Fruit fly (Drosophila melanogaster) whole organism, embryonic: ENCODE measurements around the gene mRF1.

ENCODE experiments used
- Ada2b ChIP-seq: fragments of 200-800 bp; sonication (Bioruptor generic); IDR thresholded peaks from 2 replicates; pipeline ENCODE4 v1.3.6; 2022; ENCODE audit warnings: missing biosample characterization, missing genetic modification characterization
- Atf6 ChIP-seq: fragments of 200-800 bp; sonication (Bioruptor generic); IDR thresholded peaks from 2 replicates; pipeline ENCODE4 v1.3.6; 2022; ENCODE audit warnings: missing biosample characterization, missing genetic modification characterization
- CG11560 ChIP-seq: fragments of 200-800 bp; sonication (Bioruptor generic); IDR thresholded peaks from 3 replicates; pipeline ENCODE4 v1.3.6; 2022; ENCODE audit warnings: missing biosample characterization, missing genetic modification characterization
- CG1233 ChIP-seq: fragments of 200-800 bp; sonication (Bioruptor generic); optimal IDR thresholded peaks from 4 replicates; lab custom pipeline; 2018; ENCODE audit warnings: missing biosample characterization, mild to moderate bottlenecking, missing genetic modification characterization
- CG12391 ChIP-seq: fragments of 200-800 bp; sonication (Bioruptor generic); optimal IDR thresholded peaks from 3 replicates; lab custom pipeline; 2018; ENCODE audit warnings: missing biosample characterization, mild to moderate bottlenecking, missing genetic modification characterization, moderate library complexity
- CG12744 ChIP-seq: fragments of 200-800 bp; sonication (Bioruptor generic); optimal IDR thresholded peaks from 2 replicates; lab custom pipeline; 2016; ENCODE audit warnings: missing biosample characterization, missing genetic modification characterization
- CG12769 ChIP-seq: fragments of 200-800 bp; sonication (Bioruptor generic); optimal IDR thresholded peaks from 2 replicates; lab custom pipeline; 2019; ENCODE audit warnings: missing biosample characterization, mild to moderate bottlenecking, missing genetic modification characterization, moderate library complexity
- CG12942 ChIP-seq: fragments of 200-800 bp; sonication (Bioruptor generic); optimal IDR thresholded peaks from 3 replicates; lab custom pipeline; 2016; ENCODE audit warnings: missing biosample characterization, missing genetic modification characterization
- CG1792 ChIP-seq: fragments of 200-800 bp; sonication (Bioruptor generic); optimal IDR thresholded peaks from 2 replicates; lab custom pipeline; 2016; ENCODE audit warnings: missing biosample characterization, missing genetic modification characterization
- CG18764 ChIP-seq: fragments of 200-800 bp; sonication (Bioruptor generic); optimal IDR thresholded peaks from 3 replicates; lab custom pipeline; 2016; ENCODE audit warnings: missing biosample characterization, missing genetic modification characterization
- CG2116 ChIP-seq: fragments of 200-800 bp; sonication (Bioruptor generic); optimal IDR thresholded peaks from 3 replicates; lab custom pipeline; 2018; ENCODE audit warnings: missing biosample characterization, mild to moderate bottlenecking, missing genetic modification characterization
- CG30431 ChIP-seq: fragments of 200-800 bp; sonication (Bioruptor generic); optimal IDR thresholded peaks from 2 replicates; lab custom pipeline; 2017; ENCODE audit warnings: missing biosample characterization, missing genetic modification characterization
- CG3065 ChIP-seq: fragments of 200-800 bp; sonication (Bioruptor generic); optimal IDR thresholded peaks from 2 replicates; lab custom pipeline; 2016; ENCODE audit warnings: missing biosample characterization, missing genetic modification characterization
- CG31388 ChIP-seq: fragments of 200-800 bp; sonication (Bioruptor generic); optimal IDR thresholded peaks from 2 replicates; lab custom pipeline; 2016; ENCODE audit warnings: missing biosample characterization, missing genetic modification characterization
- CG31441 ChIP-seq: fragments of 200-800 bp; sonication (Bioruptor generic); IDR thresholded peaks from 2 replicates; pipeline ENCODE4 v1.3.6; 2022; ENCODE audit warnings: missing biosample characterization, missing genetic modification characterization
- CG3407 ChIP-seq: fragments of 200-800 bp; sonication (Bioruptor generic); optimal IDR thresholded peaks from 2 replicates; lab custom pipeline; 2018; ENCODE audit warnings: missing biosample characterization, mild to moderate bottlenecking, missing genetic modification characterization
- CG34422 ChIP-seq: fragments of 200-800 bp; sonication (Bioruptor generic); IDR thresholded peaks from 3 replicates; pipeline ENCODE4 v1.3.6; 2022; ENCODE audit warnings: missing biosample characterization, missing genetic modification characterization
- CG4282 ChIP-seq: fragments of 200-800 bp; sonication (Bioruptor generic); optimal IDR thresholded peaks from 2 replicates; lab custom pipeline; 2016; ENCODE audit warnings: missing biosample characterization, missing genetic modification characterization
- CG4328 ChIP-seq: fragments of 200-800 bp; sonication (Bioruptor generic); optimal IDR thresholded peaks from 3 replicates; lab custom pipeline; 2017; ENCODE audit warnings: missing biosample characterization, missing genetic modification reagents, missing genetic modification characterization
- CG4404 ChIP-seq: fragments of 200-800 bp; sonication (Bioruptor generic); IDR thresholded peaks from 2 replicates; pipeline ENCODE4 v1.3.6; 2022; ENCODE audit warnings: missing biosample characterization, missing genetic modification characterization
- CG5245 ChIP-seq: fragments of 200-800 bp; sonication (Bioruptor generic); optimal IDR thresholded peaks from 3 replicates; lab custom pipeline; 2016; ENCODE audit warnings: missing biosample characterization, missing genetic modification characterization
- CG7271 ChIP-seq: fragments of 200-800 bp; sonication (Bioruptor generic); optimal IDR thresholded peaks from 2 replicates; lab custom pipeline; 2018; ENCODE audit warnings: missing biosample characterization, mild to moderate bottlenecking, missing genetic modification characterization, moderate library complexity
- CG7357 ChIP-seq: fragments of 200-800 bp; sonication (Bioruptor generic); IDR thresholded peaks from 3 replicates; pipeline ENCODE4 v1.3.6; 2022; ENCODE audit warnings: missing biosample characterization, missing genetic modification characterization
- Dp ChIP-seq: fragments of 200-800 bp; sonication (Bioruptor generic); optimal IDR thresholded peaks from 2 replicates; lab custom pipeline; 2018; ENCODE audit warnings: missing biosample characterization, mild to moderate bottlenecking, missing genetic modification characterization, moderate library complexity
- HLH3B ChIP-seq: fragments of 200-800 bp; sonication (Bioruptor generic); IDR thresholded peaks from 2 replicates; pipeline ENCODE4 v1.3.6; 2022; ENCODE audit warnings: missing biosample characterization, missing genetic modification characterization
- Hsf ChIP-seq: fragments of 200-800 bp; sonication (Bioruptor generic); optimal IDR thresholded peaks from 3 replicates; lab custom pipeline; 2016; ENCODE audit warnings: missing biosample characterization, missing genetic modification characterization
- MESR4 ChIP-seq: fragments of 200-800 bp; sonication (Bioruptor generic); optimal IDR thresholded peaks from 2 replicates; lab custom pipeline; 2018; ENCODE audit warnings: missing biosample characterization, mild to moderate bottlenecking, missing genetic modification characterization, moderate library complexity
- Med ChIP-seq: fragments of 200-800 bp; sonication (Bioruptor generic); peaks from one replicate; lab custom pipeline; 2016; ENCODE audit warnings: missing biosample characterization, missing genetic modification characterization, mild to moderate bottlenecking, inconsistent platforms, moderate library complexity
- Meics ChIP-seq: fragments of 200-800 bp; sonication (Bioruptor generic); optimal IDR thresholded peaks from 2 replicates; lab custom pipeline; 2017; ENCODE audit warnings: missing biosample characterization, mild to moderate bottlenecking, missing genetic modification characterization
- Rfx ChIP-seq: fragments of 200-800 bp; sonication (Bioruptor generic); IDR thresholded peaks from 2 replicates; pipeline ENCODE4 v1.3.6; 2022; ENCODE audit warnings: missing biosample characterization, missing genetic modification characterization
- Taf1 ChIP-seq: fragments of 200-800 bp; sonication (Bioruptor generic); IDR thresholded peaks from 2 replicates; pipeline ENCODE4 v1.3.6; 2022; ENCODE audit warnings: missing biosample characterization, missing genetic modification characterization
- Usf ChIP-seq: fragments of 200-800 bp; sonication (Bioruptor generic); optimal IDR thresholded peaks from 2 replicates; lab custom pipeline; 2017; ENCODE audit warnings: missing genotype, missing biosample characterization, missing genetic modification characterization
- ara ChIP-seq: fragments of 200-800 bp; sonication (Bioruptor generic); IDR thresholded peaks from 2 replicates; pipeline ENCODE4 v1.3.6; 2022; ENCODE audit warnings: missing biosample characterization, missing genetic modification characterization
- dm ChIP-seq: fragments of 200-800 bp; sonication (Bioruptor generic); optimal IDR thresholded peaks from 3 replicates; lab custom pipeline; 2016; ENCODE audit warnings: missing biosample characterization, missing genetic modification characterization
- ewg ChIP-seq: fragments of 200-800 bp; sonication (Bioruptor generic); optimal IDR thresholded peaks from 3 replicates; lab custom pipeline; 2017; ENCODE audit warnings: mild to moderate bottlenecking, missing biosample characterization, missing genetic modification reagents, missing genetic modification characterization
- fd64A ChIP-seq: fragments of 200-800 bp; sonication (Bioruptor generic); optimal IDR thresholded peaks from 3 replicates; lab custom pipeline; 2018; ENCODE audit warnings: missing biosample characterization, mild to moderate bottlenecking, missing genetic modification characterization
- gcm ChIP-seq: fragments of 200-800 bp; sonication (Bioruptor generic); optimal IDR thresholded peaks from 2 replicates; lab custom pipeline; 2019; ENCODE audit warnings: missing biosample characterization, mild to moderate bottlenecking, missing genetic modification characterization, moderate library complexity
- gsb ChIP-seq: fragments of 200-800 bp; sonication (Bioruptor generic); IDR thresholded peaks from 2 replicates; pipeline ENCODE4 v1.3.6; 2022; ENCODE audit warnings: missing biosample characterization, missing genetic modification characterization
- hbn ChIP-seq: fragments of 200-800 bp; sonication (Bioruptor generic); IDR thresholded peaks from 2 replicates; pipeline ENCODE4 v1.3.6; 2022; ENCODE audit warnings: missing biosample characterization, missing genetic modification characterization; ENCODE audit not compliant: partially characterized antibody
- klu ChIP-seq: fragments of 200-800 bp; sonication (Bioruptor generic); IDR thresholded peaks from 2 replicates; pipeline ENCODE4 v1.3.6; 2022; ENCODE audit warnings: missing biosample characterization, missing genetic modification characterization
- maf-S ChIP-seq: fragments of 200-800 bp; sonication (Bioruptor generic); optimal IDR thresholded peaks from 2 replicates; lab custom pipeline; 2016; ENCODE audit warnings: missing biosample characterization, missing genetic modification characterization
- pho ChIP-seq: fragments of 200-800 bp; sonication (Bioruptor generic); optimal IDR thresholded peaks from 2 replicates; lab custom pipeline; 2016; ENCODE audit warnings: missing biosample characterization, missing genetic modification characterization
- prd ChIP-seq, 3 experiments: fragments of >200 bp in 2 of 3; fragments of 200-800 bp in 1 of 3; sonication (Bioruptor generic) in 1 of 3; optimal IDR thresholded peaks in 2 of 3; IDR thresholded peaks in 1 of 3; 2 replicates in 2 of 3; 3 replicates in 1 of 3; pipeline versions ENCODE4 v1.3.6 to Lab custom; 2017 to 2022; ENCODE audit warnings: missing biosample characterization in 1 of 3, missing genetic modification characterization in 1 of 3
- psq ChIP-seq: fragments of 200-800 bp; sonication (Bioruptor generic); optimal IDR thresholded peaks from 2 replicates; lab custom pipeline; 2017; ENCODE audit warnings: missing biosample characterization, missing genetic modification characterization
- pzg ChIP-seq: fragments of 200-800 bp; sonication (Bioruptor generic); optimal IDR thresholded peaks from 3 replicates; lab custom pipeline; 2018; ENCODE audit warnings: missing biosample characterization, mild to moderate bottlenecking, missing genetic modification characterization, moderate library complexity
- row ChIP-seq: fragments of 200-800 bp; sonication (Bioruptor generic); IDR thresholded peaks from 3 replicates; pipeline ENCODE4 v1.3.6; 2022; ENCODE audit warnings: missing biosample characterization, missing genetic modification characterization
- seq ChIP-seq: fragments of 200-800 bp; sonication (Bioruptor generic); IDR thresholded peaks from 2 replicates; pipeline ENCODE4 v1.3.6; 2022; ENCODE audit warnings: missing biosample characterization, missing genetic modification characterization
- sr ChIP-seq: fragments of 200-800 bp; sonication (Bioruptor generic); IDR thresholded peaks from 3 replicates; pipeline ENCODE4 v1.3.6; 2022; ENCODE audit warnings: missing biosample characterization, missing genetic modification characterization
- stc ChIP-seq: fragments of 200-800 bp; sonication (Bioruptor generic); IDR thresholded peaks from 2 replicates; pipeline ENCODE4 v1.3.6; 2022; ENCODE audit warnings: missing biosample characterization, missing genetic modification characterization
- stwl ChIP-seq: fragments of 200-800 bp; sonication (Bioruptor generic); optimal IDR thresholded peaks from 3 replicates; lab custom pipeline; 2018; ENCODE audit warnings: missing biosample characterization, mild to moderate bottlenecking, missing genetic modification characterization, moderate library complexity
- tio ChIP-seq: fragments of 200-800 bp; sonication (Bioruptor generic); optimal IDR thresholded peaks from 2 replicates; lab custom pipeline; 2017; ENCODE audit warnings: missing biosample characterization, missing genetic modification characterization, inconsistent platforms

mRF1 gene

DNA sequence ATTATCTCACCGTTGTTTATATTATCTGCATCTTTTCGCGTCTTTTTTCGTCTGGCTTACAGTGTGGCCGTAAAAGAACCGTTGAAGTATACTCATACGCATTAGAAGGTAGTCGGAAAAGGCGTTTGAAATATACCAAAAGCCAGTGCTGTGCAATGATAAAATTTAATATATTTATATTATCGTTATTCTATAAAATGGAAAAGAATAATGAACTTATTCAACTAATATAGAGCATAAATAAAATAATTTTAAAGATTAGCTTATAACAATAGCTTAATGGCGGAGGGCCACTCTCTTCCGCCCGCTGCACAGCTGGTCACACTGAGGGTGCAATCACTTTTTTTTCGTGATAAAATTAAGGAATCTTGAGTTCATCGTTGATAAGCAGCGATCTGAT lies 27.9 kb upstream of the mRF1 start, which contains the start of the genes CG16974 and Edem2 (continued):
- TF ChIP-seq maf-S (GFP tag; lab: Kevin White, UChicago) (peak; percentile 15), stc (GFP tag; lab: Robert Waterston, UW) (peak; percentile 69), CG5245 (GFP tag; lab: Kevin White, UChicago) (peak; percentile 51), ara (GFP tag; lab: Robert Waterston, UW) (no peak), row (peak; percentile 71), CG31388 (GFP tag; lab: Kevin White, UChicago) (peak; percentile 33), HLH3B (peak; percentile 76), CG3407 (no peak), klu (GFP tag; lab: Robert Waterston, UW) (peak; percentile 73), CG31441 (GFP tag; lab: Robert Waterston, UW) (no peak), CG4328 (GFP tag; lab: Kevin White, UChicago) (no peak), MESR4 (peak; percentile 71), Usf (peak; percentile 3), tio (no peak), CG2116 (GFP tag; lab: Kevin White, UChicago) (peak; percentile 74), psq (peak; percentile 46), CG7271 (tag; lab: Kevin White, UChicago) (peak; percentile 87), CG3065 (peak; percentile 53), hbn (GFP tag; lab: Robert Waterston, UW) (no peak), CG1233 (GFP tag; lab: Kevin White, UChicago) (peak; percentile 50), Rfx (peak; percentile 81), stwl (tag; lab: Kevin White, UChicago) (peak; percentile 88), Taf1 (0 out of 2 replicates have a peak, but pooled peaks have one; percentile 26), CG12391 (tag; lab: Kevin White, UChicago) (peak; percentile 91), CG1792 (GFP tag; lab: Kevin White, UChicago) (no peak), CG7357 (peak; percentile 46; the same call in 1 of the 3 replicates), CG12744 (GFP tag; lab: Kevin White, UChicago) (no peak), ewg (GFP tag; lab: Kevin White, UChicago) (peak; percentile 54), dm (GFP tag; lab: Kevin White, UChicago) (peak; percentile 5), gsb (GFP tag; lab: Robert Waterston, UW) (no peak), Hsf (GFP tag; lab: Kevin White, UChicago) (peak; percentile 63), CG4404 (GFP tag; lab: Robert Waterston, UW) (peak; percentile 71), Med (GFP tag; lab: Kevin White, UChicago) (peak; percentile 89), Dp (GFP tag; lab: Kevin White, UChicago) (peak; percentile 29), sr (GFP tag; lab: Robert Waterston, UW) (no peak), CG12769 (no peak), CG12942 (GFP tag; lab: Kevin White, UChicago) (peak; percentile 74), prd (optimal IDR thresholded peaks at IDR 0.05; lab: Kevin White, UChicago) (no peak), prd (GFP tag; IDR thresholded peaks at IDR 0.05; lab: Robert Waterston, UW) (peak; percentile 90), pzg (GFP tag; lab: Kevin White, UChicago) (peak; percentile 77), fd64A (no peak), CG30431 (GFP tag; lab: Kevin White, UChicago) (peak; percentile 4), CG11560 (peak; percentile 39; the same call in 1 of the 3 replicates), CG34422 (GFP tag; lab: Robert Waterston, UW) (peak; percentile 84), pho (GFP tag; lab: Kevin White, UChicago) (peak; percentile 41), Atf6 (GFP tag; lab: Robert Waterston, UW) (peak; percentile 70; the same call in 1 of the 2 replicates), CG18764 (GFP tag; lab: Kevin White, UChicago) (peak; percentile 74), Meics (GFP tag; lab: Kevin White, UChicago) (no peak), gcm (GFP tag; lab: Kevin White, UChicago) (no peak), CG4282 (GFP tag; lab: Kevin White, UChicago) (no peak), Ada2b (GFP tag; lab: Robert Waterston, UW) (peak; percentile 64), seq (GFP tag; lab: Robert Waterston, UW) (peak; percentile 49; the same call in 1 of the 2 replicates)
